Worm (Caenorhabditis elegans) whole organism, L2 larva: ENCODE data around the gene rpl-2.

ENCODE experiments used
- C34F6.9 ChIP-seq: fragments of 150-350 bp; optimal IDR thresholded peaks from 2 replicates; lab custom pipeline; 2014; ENCODE audit warnings: missing biosample characterization, missing genetic modification characterization
- F13H6.1 ChIP-seq: sonication (generic microtip); optimal IDR thresholded peaks from 2 replicates; lab custom pipeline; 2016; ENCODE audit warnings: missing genetic modification characterization, missing compliant biosample characterization
- Y55F3AM.14 ChIP-seq: fragments of 200-800 bp; sonication (Bioruptor generic); optimal IDR thresholded peaks from 2 replicates; lab custom pipeline; 2018; ENCODE audit warnings: mild to moderate bottlenecking, missing genetic modification characterization, missing compliant biosample characterization
- ZK546.5 ChIP-seq: sonication (generic microtip); optimal IDR thresholded peaks from 2 replicates; lab custom pipeline; 2017; ENCODE audit warnings: missing biosample characterization, missing genetic modification characterization
- alr-1 ChIP-seq: fragments of 150-350 bp; optimal IDR thresholded peaks from 2 replicates; lab custom pipeline; 2014; ENCODE audit warnings: missing biosample characterization, missing genetic modification characterization
- aly-2 ChIP-seq: fragments of 150-350 bp; optimal IDR thresholded peaks from 2 replicates; lab custom pipeline; 2014; ENCODE audit warnings: missing biosample characterization, missing genetic modification characterization
- blmp-1 ChIP-seq: sonication (generic microtip); optimal IDR thresholded peaks from 2 replicates; lab custom pipeline; 2017; ENCODE audit warnings: missing genetic modification characterization, mild to moderate bottlenecking, missing compliant biosample characterization, antibody characterized with exemption, moderate library complexity; ENCODE audit not compliant: insufficient read depth
- ceh-16 ChIP-seq: fragments of 150-350 bp; optimal IDR thresholded peaks from 2 replicates; lab custom pipeline; 2014; ENCODE audit warnings: missing biosample characterization, missing genetic modification characterization
- ceh-82 ChIP-seq: fragments of 150-350 bp; optimal IDR thresholded peaks from 2 replicates; lab custom pipeline; 2014; ENCODE audit warnings: missing biosample characterization, missing genetic modification characterization
- crh-2 ChIP-seq: sonication (generic microtip); optimal IDR thresholded peaks from 2 replicates; lab custom pipeline; 2017; ENCODE audit warnings: missing biosample characterization, missing genetic modification characterization
- egl-27 ChIP-seq: sonication (generic microtip); optimal IDR thresholded peaks from 3 replicates; lab custom pipeline; 2017; ENCODE audit warnings: missing biosample characterization, missing genetic modification reagents, missing genetic modification characterization
- elt-1 ChIP-seq: fragments of 150-350 bp; optimal IDR thresholded peaks from 2 replicates; lab custom pipeline; 2014; ENCODE audit warnings: missing biosample characterization, missing genetic modification characterization
- elt-3 ChIP-seq: sonication (generic microtip); optimal IDR thresholded peaks from 2 replicates; lab custom pipeline; 2017; ENCODE audit warnings: missing biosample characterization, missing genetic modification characterization
- fos-1 ChIP-seq: fragments of 150-350 bp; optimal IDR thresholded peaks from 2 replicates; lab custom pipeline; 2014; ENCODE audit warnings: missing biosample characterization, missing genetic modification characterization
- gmeb-1 ChIP-seq: fragments of 150-350 bp; optimal IDR thresholded peaks from 2 replicates; lab custom pipeline; 2014; ENCODE audit warnings: missing biosample characterization, missing genetic modification characterization
- lin-11 ChIP-seq: fragments of 150-350 bp; sonication (generic microtip); optimal IDR thresholded peaks from 2 replicates; lab custom pipeline; 2014; ENCODE audit warnings: missing biosample characterization, missing genetic modification characterization, inconsistent platforms, mixed read lengths
- lin-13 ChIP-seq: fragments of 150-350 bp; optimal IDR thresholded peaks from 2 replicates; lab custom pipeline; 2014; ENCODE audit warnings: missing biosample characterization, missing genetic modification reagents, missing genetic modification characterization
- lin-39 ChIP-seq: fragments of 150-350 bp; optimal IDR thresholded peaks from 2 replicates; lab custom pipeline; 2014; ENCODE audit warnings: missing biosample characterization, missing genetic modification reagents, missing genetic modification characterization
- lsy-2 ChIP-seq, 2 experiments: fragments of 150-350 bp in 1 of 2; sonication (generic microtip) in 1 of 2; optimal IDR thresholded peaks; 2 replicates each; lab custom pipeline; 2014 to 2017; ENCODE audit warnings: missing biosample characterization in 2 of 2, missing genetic modification characterization in 2 of 2
- mab-5 ChIP-seq: fragments of 150-350 bp; optimal IDR thresholded peaks from 2 replicates; lab custom pipeline; 2014; ENCODE audit warnings: missing biosample characterization, missing genetic modification characterization
- mdl-1 ChIP-seq, 2 experiments: fragments of 150-350 bp in 1 of 2; sonication (generic microtip) in 1 of 2; optimal IDR thresholded peaks; 2 replicates each; lab custom pipeline; 2017; ENCODE audit warnings: missing biosample characterization in 2 of 2, missing genetic modification characterization in 2 of 2
- nhr-10 ChIP-seq: sonication (generic microtip); optimal IDR thresholded peaks from 2 replicates; lab custom pipeline; 2017; ENCODE audit warnings: missing biosample characterization, missing genetic modification characterization
- nhr-12 ChIP-seq: fragments of 150-350 bp; optimal IDR thresholded peaks from 2 replicates; lab custom pipeline; 2014; ENCODE audit warnings: missing biosample characterization, missing genetic modification characterization
- nhr-23 ChIP-seq: fragments of 150-350 bp; optimal IDR thresholded peaks from 2 replicates; lab custom pipeline; 2014; ENCODE audit warnings: missing biosample characterization, missing genetic modification reagents, missing genetic modification characterization
- nhr-237 ChIP-seq: fragments of 150-350 bp; optimal IDR thresholded peaks from 2 replicates; lab custom pipeline; 2014; ENCODE audit warnings: missing biosample characterization, missing genetic modification characterization
- nhr-25 ChIP-seq: fragments of 150-350 bp; sonication (generic microtip); optimal IDR thresholded peaks from 3 replicates; lab custom pipeline; 2014; ENCODE audit warnings: missing biosample characterization, missing genetic modification characterization
- nhr-77 ChIP-seq: fragments of 150-350 bp; optimal IDR thresholded peaks from 2 replicates; lab custom pipeline; 2014; ENCODE audit warnings: missing biosample characterization, missing genetic modification characterization
- peb-1 ChIP-seq: fragments of 150-350 bp; optimal IDR thresholded peaks from 2 replicates; lab custom pipeline; 2014; ENCODE audit warnings: missing biosample characterization, missing genetic modification characterization
- sem-4 ChIP-seq: fragments of 150-350 bp; optimal IDR thresholded peaks from 2 replicates; lab custom pipeline; 2014; ENCODE audit warnings: missing biosample characterization, missing genetic modification reagents, missing genetic modification characterization
- skn-1 ChIP-seq: sonication (generic microtip); optimal IDR thresholded peaks from 2 replicates; lab custom pipeline; 2017; ENCODE audit warnings: missing biosample characterization, missing genetic modification characterization
- sma-3 ChIP-seq: sonication (generic microtip); optimal IDR thresholded peaks from 2 replicates; lab custom pipeline; 2016; ENCODE audit warnings: missing genetic modification reagents, missing genetic modification characterization, missing compliant biosample characterization
- snpc-4 ChIP-seq: fragments of 150-350 bp; optimal IDR thresholded peaks from 2 replicates; lab custom pipeline; 2014; ENCODE audit warnings: missing biosample characterization, missing genetic modification characterization
- unc-55 ChIP-seq: fragments of 150-350 bp; sonication (generic microtip); optimal IDR thresholded peaks from 3 replicates; lab custom pipeline; 2014; ENCODE audit warnings: missing biosample characterization, missing genetic modification reagents, missing genetic modification characterization
- unc-62 ChIP-seq: fragments of 150-350 bp; optimal IDR thresholded peaks from 2 replicates; lab custom pipeline; 2014; ENCODE audit warnings: missing biosample characterization, missing genetic modification reagents, missing genetic modification characterization
- zag-1 ChIP-seq: fragments of 150-350 bp; optimal IDR thresholded peaks from 2 replicates; lab custom pipeline; 2014; ENCODE audit warnings: missing biosample characterization, missing genetic modification characterization
- ztf-11 ChIP-seq: sonication (generic microtip); optimal IDR thresholded peaks from 2 replicates; lab custom pipeline; 2017; ENCODE audit warnings: missing biosample characterization, missing genetic modification characterization
- ztf-4 ChIP-seq: fragments of 150-350 bp; optimal IDR thresholded peaks from 2 replicates; lab custom pipeline; 2014; ENCODE audit warnings: missing biosample characterization, missing genetic modification characterization

Gene rpl-2

DNA sequence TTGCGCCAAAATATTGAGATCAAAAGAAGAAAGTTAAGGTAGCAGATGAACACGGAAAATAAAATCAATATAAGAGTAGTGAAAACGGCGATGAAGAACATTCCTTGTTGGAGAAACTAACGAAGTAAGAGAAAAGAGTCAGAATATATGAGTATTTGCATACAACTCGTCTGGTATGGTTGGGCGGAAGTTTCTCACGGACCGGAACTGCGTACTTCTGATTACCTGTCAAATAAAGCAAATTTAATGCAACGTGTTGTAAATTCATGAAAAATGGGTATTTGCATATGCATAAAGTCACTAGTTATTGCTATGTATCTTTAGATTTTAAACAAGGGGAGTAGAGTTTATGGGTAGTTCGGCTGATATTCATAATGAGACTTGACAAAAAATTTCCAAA lies 9.6 kb downstream of the rpl-2 start, which contains the start of gene srbc-78:
Gene srbc-78, minus strand, starts transcription at position 101 of the 400 bp plus-strand sequence.
- TF ChIP-seq aly-2 (tag; lab: Kevin White, UChicago) (no peak), lin-39 (tag; lab: Kevin White, UChicago) (no peak), unc-62 (GFP tag; lab: Kevin White, UChicago) (no peak), fos-1 (tag; lab: Kevin White, UChicago) (no peak), peb-1 (no peak), snpc-4 (tag; lab: Kevin White, UChicago) (no peak), crh-2 (tag; lab: Kevin White, UChicago) (no peak), mab-5 (tag; lab: Kevin White, UChicago) (no peak), zag-1 (no peak)

ce11 chrV:20492385-20492784 lies 12.9 kb downstream of the rpl-2 start, which contains the start of gene srbc-79:
TSS of gene srbc-79 (minus strand) at chrV:20492485.
- TF ChIP-seq nhr-23 (tag; lab: Kevin White, UChicago): no peak

- TF ChIP-seq sem-4 (tag; lab: Kevin White, UChicago) (no peak), mab-5 (tag; lab: Kevin White, UChicago) (no peak), unc-62 (GFP tag; lab: Kevin White, UChicago) (no peak), nhr-12 (tag; lab: Kevin White, UChicago) (no peak), sma-3 (GFP tag; lab: Kevin White, UChicago) (peak; percentile 37), zag-1 (no peak), skn-1 (no peak), ztf-4 (tag; lab: Kevin White, UChicago) (no peak), nhr-10 (tag; lab: Kevin White, UChicago) (no peak), C34F6.9 (tag; lab: Kevin White, UChicago) (peak; percentile 65), snpc-4 (tag; lab: Kevin White, UChicago) (no peak), unc-55 (GFP tag; lab: Kevin White, UChicago) (peak; percentile 70), egl-27 (no peak), alr-1 (tag; lab: Kevin White, UChicago) (no peak), nhr-237 (tag; lab: Kevin White, UChicago) (no peak), lin-39 (tag; lab: Kevin White, UChicago) (no peak), F13H6.1 (tag; lab: Kevin White, UChicago) (peak; percentile 10), nhr-77 (no peak), nhr-25 (peak; percentile 21), ceh-16 (no peak), mdl-1 (tag; optimal IDR thresholded peaks at IDR 0.05; lab: Kevin White, UChicago) (no peak), elt-3 (tag; lab: Kevin White, UChicago) (no peak), lin-13 (peak; percentile 13), Y55F3AM.14 (GFP tag; lab: Kevin White, UChicago) (no peak), lsy-2 (tag; optimal IDR thresholded peaks at IDR 0.05; lab: Kevin White, UChicago) (peak; percentile 56 to 66), fos-1 (tag; lab: Kevin White, UChicago) (no peak), gmeb-1 (tag; lab: Kevin White, UChicago) (peak; percentile 20), ceh-82 (tag; lab: Kevin White, UChicago) (no peak), peb-1 (no peak), crh-2 (tag; lab: Kevin White, UChicago) (peak; percentile 69), elt-1 (tag; lab: Kevin White, UChicago) (no peak), blmp-1 (tag; lab: Kevin White, UChicago) (no peak), ZK546.5 (tag; lab: Kevin White, UChicago) (no peak)
- TF ChIP-seq, all 48 proteins: peak for 9
These were observed 14.1 kb downstream of the rpl-2 start, which contains the start of gene B0250.5 for ce11 chrV:20493271-20494231. TSS of gene B0250.5 (plus strand) at chrV:20493924.

- no peak for TF ChIP-seq ztf-11 (tag; lab: Kevin White, UChicago)
- TF ChIP-seq lin-11: no peak
- TF ChIP-seq elt-1 (tag; lab: Kevin White, UChicago): no peak
- no peak for TF ChIP-seq egl-27
- TF ChIP-seq zag-1: no peak
- no peak for TF ChIP-seq nhr-12 (tag; lab: Kevin White, UChicago)
- TF ChIP-seq crh-2 (tag; lab: Kevin White, UChicago): peak; percentile 26
- no peak for TF ChIP-seq alr-1 (tag; lab: Kevin White, UChicago)
- no peak for TF ChIP-seq ceh-82 (tag; lab: Kevin White, UChicago)
- TF ChIP-seq Y55F3AM.14 (GFP tag; lab: Kevin White, UChicago): no peak
- no peak for TF ChIP-seq elt-3 (tag; lab: Kevin White, UChicago)
- TF ChIP-seq fos-1 (tag; lab: Kevin White, UChicago): peak; percentile 31
These were observed 18.0 kb downstream of the rpl-2 start for ce11 chrV:20497537-20497936.
